Worm (Caenorhabditis elegans): Measurements from ENCODE around the gene spig-1.

DNA sequence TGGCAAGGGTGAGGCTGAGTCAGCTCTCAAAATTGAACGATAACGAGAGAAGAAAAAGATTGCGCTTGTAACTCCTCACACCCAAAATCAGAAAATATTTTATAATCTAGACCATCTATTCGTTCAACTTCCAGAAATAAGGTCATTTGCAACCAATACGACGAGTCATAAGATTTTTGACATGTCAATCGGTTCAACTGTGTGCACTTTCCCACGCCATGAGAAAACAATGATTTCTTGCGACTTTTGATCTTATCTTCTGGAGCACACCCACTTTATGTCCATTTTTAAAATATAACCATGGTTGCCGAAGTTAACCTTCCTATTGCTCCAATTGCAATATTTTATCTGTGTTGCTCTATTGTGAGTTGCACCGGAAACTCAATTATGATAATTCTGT lies 34.5 kb upstream of the spig-1 start, which contains the start of gene srsx-32:
- TF ChIP-seq nhr-12 (tag; optimal IDR thresholded peaks at IDR 0.05) (no peak), nhr-25 (tag; optimal IDR thresholded peaks at IDR 0.05) (no peak)
